Fruit fly (Drosophila melanogaster): ENCODE data around the gene Or67a.

DNA sequence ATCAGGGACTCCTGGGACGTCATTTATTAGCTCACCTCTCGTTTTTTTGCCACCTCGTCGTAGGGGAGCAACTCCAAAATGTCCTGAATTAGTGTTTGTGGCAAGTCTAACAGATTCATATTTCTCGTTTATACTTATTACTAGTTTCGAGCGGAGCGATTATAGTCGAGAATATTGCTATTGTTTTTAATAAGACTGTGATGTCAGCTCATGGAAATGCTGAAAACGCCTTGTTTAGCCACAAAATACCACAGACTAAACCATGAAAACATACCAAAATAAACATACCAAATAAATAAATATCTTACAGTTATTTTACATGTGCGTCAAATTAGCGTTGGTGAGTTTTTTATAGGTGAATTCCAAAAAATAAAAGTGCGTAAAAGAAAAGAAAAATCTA, 41.3 kb upstream of the Or67a start, which contains the start of gene pall:
- TF ChIP-seq Dfd (GFP tag; optimal IDR thresholded peaks at IDR 0.05), result no peak
- no peak for TF ChIP-seq brk (GFP tag; optimal IDR thresholded peaks at IDR 0.05)
- TF ChIP-seq usp (GFP tag; optimal IDR thresholded peaks at IDR 0.05), result no peak
- no peak for TF ChIP-seq Rel (GFP tag; optimal IDR thresholded peaks at IDR 0.05)
- peak; percentile 40 for TF ChIP-seq Rel (tag; optimal IDR thresholded peaks at IDR 0.05)
- TF ChIP-seq OdsH (GFP tag; optimal IDR thresholded peaks at IDR 0.05), result no peak
- TF ChIP-seq fru (GFP tag; optimal IDR thresholded peaks at IDR 0.05), result no peak
- no peak for TF ChIP-seq h (GFP tag; optimal IDR thresholded peaks at IDR 0.05)
- TF ChIP-seq psq (GFP tag; optimal IDR thresholded peaks at IDR 0.05), result no peak
- TF ChIP-seq Myc (optimal IDR thresholded peaks at IDR 0.05), result peak; percentile 48
